Fruit fly (Drosophila melanogaster): ENCODE results near the gene hth.

Gene hth

DNA sequence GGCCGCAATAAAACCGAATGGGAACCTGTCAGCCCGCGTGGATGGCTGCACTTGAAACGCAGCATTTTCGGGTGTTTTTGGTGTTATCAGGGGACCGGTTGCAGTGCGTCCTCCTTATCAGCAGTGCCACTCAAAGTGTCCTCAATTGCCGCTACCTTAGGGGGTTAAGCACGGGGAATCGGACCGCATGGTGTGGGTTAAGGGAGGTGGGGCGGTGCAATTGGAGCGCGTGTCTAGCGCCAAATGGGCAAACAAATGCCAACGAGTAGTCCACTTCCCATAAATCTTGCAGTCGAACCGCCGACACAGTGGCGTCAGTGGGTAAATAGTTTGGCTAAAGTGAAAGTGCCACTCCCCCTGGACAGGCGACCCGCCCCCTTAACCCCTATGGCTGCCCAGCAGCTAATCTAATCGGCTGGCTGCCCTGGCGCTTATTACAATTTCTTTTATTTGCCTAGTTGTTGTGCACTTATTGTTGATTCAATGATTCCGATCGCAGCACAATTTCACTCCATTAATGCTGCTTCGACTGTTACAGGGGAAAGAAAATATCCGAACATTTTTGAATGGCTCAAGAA, 124.7 kb downstream of the hth start (continued):
- TF ChIP-seq hkb (optimal IDR thresholded peaks at IDR 0.05) (no peak), hkb (GFP tag; IDR thresholded peaks at IDR 0.05) (peak; percentile 11; the same call in 1 of the 2 replicates), Kr (GFP tag; optimal IDR thresholded peaks at IDR 0.05) (peak; percentile 32), lov (optimal IDR thresholded peaks at IDR 0.05) (no peak), lov (GFP tag; IDR thresholded peaks at IDR 0.05) (0 out of 3 replicates have a peak, but pooled peaks have one; percentile 54), Bgb (GFP tag; IDR thresholded peaks at IDR 0.05; ENCODE audit: partially characterized antibody) (no peak), Side (GFP tag; optimal IDR thresholded peaks at IDR 0.05) (no peak), sc (optimal IDR thresholded peaks at IDR 0.05) (no peak), sc (GFP tag; optimal IDR thresholded peaks at IDR 0.05) (no peak), BEAF-32 (GFP tag; optimal IDR thresholded peaks at IDR 0.05) (no peak), bigmax (GFP tag; optimal IDR thresholded peaks at IDR 0.05) (no peak), Hr51 (GFP tag; optimal IDR thresholded peaks at IDR 0.05) (no peak), lab (GFP tag; optimal IDR thresholded peaks at IDR 0.05) (peak; percentile 44), CG6175 (GFP tag; IDR thresholded peaks at IDR 0.05) (no peak), sug (tag; optimal IDR thresholded peaks at IDR 0.05) (peak; percentile 64), stc (GFP tag; IDR thresholded peaks at IDR 0.05) (no peak), CG14014 (GFP tag; IDR thresholded peaks at IDR 0.05) (no peak), CG11093 (GFP tag; IDR thresholded peaks at IDR 0.05) (no peak), chm (GFP tag; IDR thresholded peaks at IDR 0.05) (peak; percentile 38; the same call in 1 of the 2 replicates), vvl (GFP tag; IDR thresholded peaks at IDR 0.05) (0 out of 2 replicates have a peak, but pooled peaks have one; percentile 13), Hr78 (GFP tag; optimal IDR thresholded peaks at IDR 0.05) (peak in 1 of 2 experiments; percentile 76)

- TF ChIP-seq onecut (GFP tag; IDR thresholded peaks at IDR 0.05) (no peak), CTCF (GFP tag; optimal IDR thresholded peaks at IDR 0.05) (no peak), CG2712 (tag; optimal IDR thresholded peaks at IDR 0.05) (peak; percentile 12), CG15479 (GFP tag; optimal IDR thresholded peaks at IDR 0.05) (no peak), Doc3 (GFP tag; IDR thresholded peaks at IDR 0.05; ENCODE audit: partially characterized antibody) (no peak), CG7357 (GFP tag; IDR thresholded peaks at IDR 0.05) (no peak), Med (GFP tag) (peak; percentile 50), CG1603 (tag; optimal IDR thresholded peaks at IDR 0.05) (peak; percentile 11), sens (GFP tag) (peak; percentile 7), sd (tag; optimal IDR thresholded peaks at IDR 0.05) (no peak), Antp (GFP tag; optimal IDR thresholded peaks at IDR 0.05) (no peak), CG18262 (tag; optimal IDR thresholded peaks at IDR 0.05) (no peak), pb (GFP tag; optimal IDR thresholded peaks at IDR 0.05) (no peak), ara (GFP tag; IDR thresholded peaks at IDR 0.05) (no peak), amos (GFP tag; IDR thresholded peaks at IDR 0.05; ENCODE audit: partially characterized antibody) (no peak), CG10979 (tag; optimal IDR thresholded peaks at IDR 0.05) (peak; percentile 18), aop (GFP tag; IDR thresholded peaks at IDR 0.05) (no peak), Ets65A (GFP tag) (peak; percentile 67), pros (GFP tag; optimal IDR thresholded peaks at IDR 0.05) (no peak)
Measured at dm6 chr3R:10512273-10512672, 127.1 kb downstream of the hth start.

DNA sequence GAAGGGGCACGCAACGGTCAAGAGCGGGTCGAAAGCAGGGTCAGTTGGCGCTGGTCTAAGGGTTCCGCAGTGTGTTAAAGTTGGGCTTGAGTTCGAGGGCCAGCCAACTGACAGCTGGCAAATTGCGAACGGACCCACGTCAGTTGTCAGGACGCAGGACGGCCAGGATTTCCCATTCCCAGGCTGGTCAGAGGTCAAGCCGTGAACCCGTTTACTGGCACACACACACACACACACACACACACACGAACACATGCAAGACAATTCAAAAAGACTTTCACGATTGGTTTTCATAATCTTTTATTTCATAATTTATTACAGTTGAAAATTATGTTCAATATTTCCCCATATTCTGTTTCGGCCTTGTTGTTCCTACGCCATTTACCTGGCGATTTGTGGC, 132.1 kb downstream of the hth start:
- TF ChIP-seq Ets65A (GFP tag) (peak; percentile 30), Dek (tag; optimal IDR thresholded peaks at IDR 0.05) (no peak), CG32532 (GFP tag; IDR thresholded peaks at IDR 0.05) (no peak), trem (tag; optimal IDR thresholded peaks at IDR 0.05) (no peak), CoRest (tag; optimal IDR thresholded peaks at IDR 0.05) (no peak), tgo (GFP tag; IDR thresholded peaks at IDR 0.05) (no peak), Med (GFP tag) (peak; percentile 51)

All from whole organism, embryonic.